Worm (Caenorhabditis elegans) whole organism, L2 larva: ENCODE data around the gene ZK121.2.

Experiments
- C34F6.9 ChIP-seq: fragments of 150-350 bp; optimal IDR thresholded peaks from 2 replicates; lab custom pipeline; 2014; ENCODE audit warnings: missing biosample characterization, missing genetic modification characterization
- F13H6.1 ChIP-seq: sonication (generic microtip); optimal IDR thresholded peaks from 2 replicates; lab custom pipeline; 2016; ENCODE audit warnings: missing genetic modification characterization, missing compliant biosample characterization
- R02D3.7 ChIP-seq: fragments of 150-350 bp; optimal IDR thresholded peaks from 2 replicates; lab custom pipeline; 2014; ENCODE audit warnings: missing biosample characterization, missing genetic modification characterization
- Y55F3AM.14 ChIP-seq: fragments of 200-800 bp; sonication (Bioruptor generic); optimal IDR thresholded peaks from 2 replicates; lab custom pipeline; 2018; ENCODE audit warnings: mild to moderate bottlenecking, missing genetic modification characterization, missing compliant biosample characterization
- ZK546.5 ChIP-seq: sonication (generic microtip); optimal IDR thresholded peaks from 2 replicates; lab custom pipeline; 2017; ENCODE audit warnings: missing biosample characterization, missing genetic modification characterization
- aly-2 ChIP-seq: fragments of 150-350 bp; optimal IDR thresholded peaks from 2 replicates; lab custom pipeline; 2014; ENCODE audit warnings: missing biosample characterization, missing genetic modification characterization
- ama-1 ChIP-seq: fragments of 150-350 bp; optimal IDR thresholded peaks from 2 replicates; lab custom pipeline; 2018; ENCODE audit warnings: inconsistent platforms
- blmp-1 ChIP-seq: sonication (generic microtip); optimal IDR thresholded peaks from 2 replicates; lab custom pipeline; 2017; ENCODE audit warnings: missing genetic modification characterization, mild to moderate bottlenecking, missing compliant biosample characterization, antibody characterized with exemption, moderate library complexity; ENCODE audit not compliant: insufficient read depth
- ceh-16 ChIP-seq: fragments of 150-350 bp; optimal IDR thresholded peaks from 2 replicates; lab custom pipeline; 2014; ENCODE audit warnings: missing biosample characterization, missing genetic modification characterization
- ceh-82 ChIP-seq: fragments of 150-350 bp; optimal IDR thresholded peaks from 2 replicates; lab custom pipeline; 2014; ENCODE audit warnings: missing biosample characterization, missing genetic modification characterization
- crh-2 ChIP-seq: sonication (generic microtip); optimal IDR thresholded peaks from 2 replicates; lab custom pipeline; 2017; ENCODE audit warnings: missing biosample characterization, missing genetic modification characterization
- dmd-4 ChIP-seq: sonication (generic microtip); optimal IDR thresholded peaks from 2 replicates; lab custom pipeline; 2017; ENCODE audit warnings: missing biosample characterization, missing genetic modification characterization
- egl-27 ChIP-seq: sonication (generic microtip); optimal IDR thresholded peaks from 3 replicates; lab custom pipeline; 2017; ENCODE audit warnings: missing biosample characterization, missing genetic modification reagents, missing genetic modification characterization
- fos-1 ChIP-seq: fragments of 150-350 bp; optimal IDR thresholded peaks from 2 replicates; lab custom pipeline; 2014; ENCODE audit warnings: missing biosample characterization, missing genetic modification characterization
- gmeb-1 ChIP-seq: fragments of 150-350 bp; optimal IDR thresholded peaks from 2 replicates; lab custom pipeline; 2014; ENCODE audit warnings: missing biosample characterization, missing genetic modification characterization
- lin-11 ChIP-seq: fragments of 150-350 bp; sonication (generic microtip); optimal IDR thresholded peaks from 2 replicates; lab custom pipeline; 2014; ENCODE audit warnings: missing biosample characterization, missing genetic modification characterization, inconsistent platforms, mixed read lengths
- lin-13 ChIP-seq: fragments of 150-350 bp; optimal IDR thresholded peaks from 2 replicates; lab custom pipeline; 2014; ENCODE audit warnings: missing biosample characterization, missing genetic modification reagents, missing genetic modification characterization
- lsy-2 ChIP-seq, 2 experiments: fragments of 150-350 bp in 1 of 2; sonication (generic microtip) in 1 of 2; optimal IDR thresholded peaks; 2 replicates each; lab custom pipeline; 2014 to 2017; ENCODE audit warnings: missing biosample characterization in 2 of 2, missing genetic modification characterization in 2 of 2
- mab-5 ChIP-seq: fragments of 150-350 bp; optimal IDR thresholded peaks from 2 replicates; lab custom pipeline; 2014; ENCODE audit warnings: missing biosample characterization, missing genetic modification characterization
- mdl-1 ChIP-seq, 2 experiments: fragments of 150-350 bp in 1 of 2; sonication (generic microtip) in 1 of 2; optimal IDR thresholded peaks; 2 replicates each; lab custom pipeline; 2017; ENCODE audit warnings: missing biosample characterization in 2 of 2, missing genetic modification characterization in 2 of 2
- nhr-10 ChIP-seq: sonication (generic microtip); optimal IDR thresholded peaks from 2 replicates; lab custom pipeline; 2017; ENCODE audit warnings: missing biosample characterization, missing genetic modification characterization
- nhr-11 ChIP-seq: fragments of 150-350 bp; optimal IDR thresholded peaks from 2 replicates; lab custom pipeline; 2014; ENCODE audit warnings: missing biosample characterization, missing genetic modification characterization
- nhr-12 ChIP-seq: fragments of 150-350 bp; optimal IDR thresholded peaks from 2 replicates; lab custom pipeline; 2014; ENCODE audit warnings: missing biosample characterization, missing genetic modification characterization
- nhr-129 ChIP-seq: fragments of 150-350 bp; optimal IDR thresholded peaks from 2 replicates; lab custom pipeline; 2014; ENCODE audit warnings: missing biosample characterization, missing genetic modification characterization
- nhr-21 ChIP-seq: fragments of 150-350 bp; optimal IDR thresholded peaks from 2 replicates; lab custom pipeline; 2014; ENCODE audit warnings: missing biosample characterization, missing genetic modification characterization
- nhr-23 ChIP-seq: fragments of 150-350 bp; optimal IDR thresholded peaks from 2 replicates; lab custom pipeline; 2014; ENCODE audit warnings: missing biosample characterization, missing genetic modification reagents, missing genetic modification characterization
- nhr-25 ChIP-seq: fragments of 150-350 bp; sonication (generic microtip); optimal IDR thresholded peaks from 3 replicates; lab custom pipeline; 2014; ENCODE audit warnings: missing biosample characterization, missing genetic modification characterization
- nhr-6 ChIP-seq: fragments of 150-350 bp; optimal IDR thresholded peaks from 2 replicates; lab custom pipeline; 2014; ENCODE audit warnings: missing biosample characterization, missing genetic modification characterization
- nhr-77 ChIP-seq: fragments of 150-350 bp; optimal IDR thresholded peaks from 2 replicates; lab custom pipeline; 2014; ENCODE audit warnings: missing biosample characterization, missing genetic modification characterization
- sem-4 ChIP-seq: fragments of 150-350 bp; optimal IDR thresholded peaks from 2 replicates; lab custom pipeline; 2014; ENCODE audit warnings: missing biosample characterization, missing genetic modification reagents, missing genetic modification characterization
- skn-1 ChIP-seq: sonication (generic microtip); optimal IDR thresholded peaks from 2 replicates; lab custom pipeline; 2017; ENCODE audit warnings: missing biosample characterization, missing genetic modification characterization
- sma-3 ChIP-seq: sonication (generic microtip); optimal IDR thresholded peaks from 2 replicates; lab custom pipeline; 2016; ENCODE audit warnings: missing genetic modification reagents, missing genetic modification characterization, missing compliant biosample characterization
- sma-9 ChIP-seq, 2 experiments: fragments of 150-350 bp in 1 of 2; sonication (generic microtip) in 1 of 2; optimal IDR thresholded peaks; 2 replicates each; lab custom pipeline; 2014 to 2016; ENCODE audit warnings: missing genetic modification characterization in 2 of 2, mild to moderate bottlenecking in 1 of 2, missing biosample characterization in 1 of 2, missing compliant biosample characterization in 1 of 2, missing genetic modification reagents in 1 of 2, moderate library complexity in 1 of 2
- snpc-4 ChIP-seq: fragments of 150-350 bp; optimal IDR thresholded peaks from 2 replicates; lab custom pipeline; 2014; ENCODE audit warnings: missing biosample characterization, missing genetic modification characterization
- unc-39 ChIP-seq: fragments of 150-350 bp; optimal IDR thresholded peaks from 2 replicates; lab custom pipeline; 2014; ENCODE audit warnings: missing biosample characterization, missing genetic modification characterization
- unc-55 ChIP-seq: fragments of 150-350 bp; sonication (generic microtip); optimal IDR thresholded peaks from 3 replicates; lab custom pipeline; 2014; ENCODE audit warnings: missing biosample characterization, missing genetic modification reagents, missing genetic modification characterization
- unc-62 ChIP-seq: fragments of 150-350 bp; optimal IDR thresholded peaks from 2 replicates; lab custom pipeline; 2014; ENCODE audit warnings: missing biosample characterization, missing genetic modification reagents, missing genetic modification characterization
- zag-1 ChIP-seq: fragments of 150-350 bp; optimal IDR thresholded peaks from 2 replicates; lab custom pipeline; 2014; ENCODE audit warnings: missing biosample characterization, missing genetic modification characterization
- ztf-11 ChIP-seq: sonication (generic microtip); optimal IDR thresholded peaks from 2 replicates; lab custom pipeline; 2017; ENCODE audit warnings: missing biosample characterization, missing genetic modification characterization
- ztf-4 ChIP-seq: fragments of 150-350 bp; optimal IDR thresholded peaks from 2 replicates; lab custom pipeline; 2014; ENCODE audit warnings: missing biosample characterization, missing genetic modification characterization

Gene ZK121.2

DNA sequence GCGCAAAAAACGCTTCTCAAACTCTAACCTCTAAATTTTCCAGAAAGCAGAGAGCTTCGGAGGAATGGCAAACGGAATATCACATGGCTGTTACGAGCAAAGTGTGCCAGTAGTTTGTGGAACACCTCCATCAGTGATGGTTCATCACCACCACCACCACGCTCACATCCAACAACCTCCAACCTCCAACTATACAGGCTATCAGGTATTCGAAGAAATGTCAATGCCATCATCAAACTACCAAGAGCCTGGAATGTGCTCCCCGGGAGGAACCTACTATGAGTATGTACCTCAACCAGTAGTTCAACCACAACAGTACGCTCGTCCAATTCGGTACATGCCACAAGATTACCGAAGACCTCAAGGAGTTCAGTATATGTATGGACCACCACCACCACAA lies 2.1 kb downstream of the ZK121.2 start:
- TF ChIP-seq skn-1 (no peak), nhr-10 (tag; lab: Kevin White, UChicago) (no peak), ztf-4 (tag; lab: Kevin White, UChicago) (no peak), ztf-11 (tag; lab: Kevin White, UChicago) (no peak), ceh-16 (tag; lab: Kevin White, UChicago) (no peak), blmp-1 (tag; lab: Kevin White, UChicago) (no peak)

DNA sequence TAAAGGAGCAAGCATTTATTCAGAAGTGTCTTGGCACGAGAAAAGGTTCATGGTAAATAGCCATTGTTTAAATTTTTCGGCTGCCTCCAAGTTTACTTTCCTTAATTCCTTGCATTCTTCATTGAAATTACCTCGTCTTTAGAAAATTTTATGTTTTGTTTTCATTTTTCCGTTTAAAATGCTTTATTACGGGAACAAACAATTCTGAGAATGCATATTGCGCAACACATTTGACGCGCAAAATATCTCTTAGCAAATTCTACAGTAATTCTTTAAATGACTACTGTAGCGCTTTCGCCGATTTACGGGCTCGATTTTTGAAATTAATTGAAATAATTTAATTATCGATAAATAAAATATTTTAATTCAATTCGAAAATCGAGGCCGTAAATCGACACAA lies 3.1 kb downstream of the ZK121.2 start:
- TF ChIP-seq fos-1 (no peak), nhr-11 (tag; lab: Kevin White, UChicago) (no peak), crh-2 (no peak), unc-62 (GFP tag; lab: Kevin White, UChicago) (no peak), nhr-129 (tag; lab: Kevin White, UChicago) (no peak), F13H6.1 (tag; lab: Kevin White, UChicago) (no peak), ZK546.5 (tag; lab: Kevin White, UChicago) (no peak), zag-1 (tag; lab: Kevin White, UChicago) (no peak), nhr-12 (no peak), nhr-77 (tag; lab: Kevin White, UChicago) (no peak), aly-2 (tag; lab: Kevin White, UChicago) (no peak)

DNA sequence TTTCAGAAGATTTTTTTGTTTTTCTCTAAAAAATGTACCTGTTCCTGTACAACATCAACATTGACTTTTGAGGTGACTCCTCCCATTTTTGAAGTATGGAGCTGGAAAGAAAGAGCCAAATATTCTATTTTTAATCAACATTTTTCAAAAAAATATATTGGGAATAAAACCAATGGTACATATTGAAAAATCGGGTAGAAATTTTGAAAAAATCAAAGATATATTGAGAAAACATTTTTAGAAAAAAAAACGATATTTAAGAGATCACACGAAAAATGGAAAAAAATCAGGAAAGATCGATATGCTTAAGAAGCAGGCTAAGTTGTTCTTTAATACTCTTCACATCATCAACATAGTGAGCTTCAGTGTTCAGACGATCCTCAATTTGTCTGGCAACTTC lies 4.5 kb downstream of the ZK121.2 start, which contains the start of gene glrx-21:
Gene glrx-21 (minus strand): TSS at position 101 of the 400 bp plus-strand sequence.
- TF ChIP-seq sem-4 (tag; lab: Kevin White, UChicago), result no peak
- TF ChIP-seq Y55F3AM.14, result no peak
- no peak for TF ChIP-seq ztf-4 (tag; lab: Kevin White, UChicago)
- no peak for TF ChIP-seq F13H6.1 (tag; lab: Kevin White, UChicago)
- no peak for TF ChIP-seq fos-1
- TF ChIP-seq dmd-4 (tag; lab: Kevin White, UChicago), result no peak
- TF ChIP-seq nhr-10 (tag; lab: Kevin White, UChicago), result no peak
- TF ChIP-seq unc-39 (tag; lab: Kevin White, UChicago), result no peak
- no peak for TF ChIP-seq skn-1
- TF ChIP-seq nhr-77 (tag; lab: Kevin White, UChicago), result no peak
- no peak for TF ChIP-seq lsy-2 (tag; optimal IDR thresholded peaks at IDR 0.05; lab: Kevin White, UChicago)

DNA sequence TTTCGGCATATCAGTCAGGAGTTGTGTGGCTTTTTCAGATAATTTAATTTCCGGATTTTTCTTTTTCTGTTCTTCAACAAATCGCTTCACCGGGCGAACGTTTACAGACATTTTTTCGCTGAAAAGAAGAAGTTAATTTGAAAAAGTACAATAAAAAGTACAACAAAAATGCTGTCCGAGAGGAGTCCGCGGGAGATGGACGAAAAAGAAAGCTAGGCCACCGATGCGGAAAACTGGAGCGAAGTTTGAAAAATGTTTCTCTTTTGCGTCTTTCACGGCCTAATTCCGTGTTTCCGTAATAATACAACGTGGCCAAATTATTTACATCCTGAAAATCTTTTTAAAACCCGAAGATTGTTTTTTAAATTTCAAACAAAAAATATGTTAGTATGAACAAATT lies 7.8 kb downstream of the ZK121.2 start, which contains the start of gene thoc-5:
Gene thoc-5 (minus strand): TSS at position 152 of the 400 bp plus-strand sequence.
- TF ChIP-seq ztf-4 (tag; lab: Kevin White, UChicago) (peak; percentile 60), snpc-4 (peak; percentile 57), lin-11 (peak; percentile 75), nhr-11 (tag; lab: Kevin White, UChicago) (no peak), crh-2 (peak; percentile 76), nhr-23 (tag; lab: Kevin White, UChicago) (no peak), blmp-1 (tag; lab: Kevin White, UChicago) (peak; percentile 40), nhr-25 (tag; lab: Kevin White, UChicago) (peak; percentile 77), nhr-6 (peak; percentile 48), F13H6.1 (tag; lab: Kevin White, UChicago) (peak; percentile 87), mdl-1 (tag; optimal IDR thresholded peaks at IDR 0.05; lab: Kevin White, UChicago) (no peak), gmeb-1 (tag; lab: Kevin White, UChicago) (peak; percentile 97), sma-9 (GFP tag; optimal IDR thresholded peaks at IDR 0.05; lab: Kevin White, UChicago) (peak; percentile 93), sma-9 (tag; optimal IDR thresholded peaks at IDR 0.05; lab: Kevin White, UChicago) (no peak), nhr-129 (tag; lab: Kevin White, UChicago) (peak; percentile 54), mab-5 (peak; percentile 64), unc-55 (GFP tag; lab: Kevin White, UChicago) (peak; percentile 72), nhr-21 (peak; percentile 40), egl-27 (tag; lab: Kevin White, UChicago) (peak; percentile 67), lin-13 (GFP tag; lab: Kevin White, UChicago) (peak; percentile 71), ama-1 (lab: Kevin White, UChicago) (peak; percentile 33), C34F6.9 (peak; percentile 77), fos-1 (peak; percentile 46), R02D3.7 (peak; percentile 29), Y55F3AM.14 (peak; percentile 34), ceh-16 (tag; lab: Kevin White, UChicago) (no peak), sma-3 (GFP tag; lab: Kevin White, UChicago) (peak; percentile 90), zag-1 (tag; lab: Kevin White, UChicago) (no peak), ceh-82 (tag; lab: Kevin White, UChicago) (no peak), lsy-2 (tag; optimal IDR thresholded peaks at IDR 0.05; lab: Kevin White, UChicago) (peak; percentile 81 to 91), skn-1 (no peak), sem-4 (tag; lab: Kevin White, UChicago) (peak; percentile 62)
